Fruit fly (Drosophila melanogaster) whole organism, embryonic: ENCODE data around the gene Sps2.

Experiments
- CG12659 ChIP-seq: fragments of 200-800 bp; sonication (Bioruptor generic); optimal IDR thresholded peaks from 3 replicates; lab custom pipeline; 2017; ENCODE audit warnings: mild to moderate bottlenecking, missing biosample characterization, missing genetic modification reagents, missing genetic modification characterization
- CG14860 ChIP-seq: fragments of 200-800 bp; sonication (Bioruptor generic); IDR thresholded peaks from 3 replicates; pipeline ENCODE4 v1.3.6; 2022; ENCODE audit warnings: missing biosample characterization, missing genetic modification characterization; ENCODE audit not compliant: partially characterized antibody
- CG31441 ChIP-seq: fragments of 200-800 bp; sonication (Bioruptor generic); IDR thresholded peaks from 2 replicates; pipeline ENCODE4 v1.3.6; 2022; ENCODE audit warnings: missing biosample characterization, missing genetic modification characterization
- CkIIα-i1 ChIP-seq: fragments of 200-800 bp; sonication (Bioruptor generic); IDR thresholded peaks from 2 replicates; pipeline ENCODE4 v1.3.6; 2022; ENCODE audit warnings: missing biosample characterization, missing genetic modification characterization
- D19B ChIP-seq: fragments of 200-800 bp; sonication (Bioruptor generic); optimal IDR thresholded peaks from 2 replicates; lab custom pipeline; 2017; ENCODE audit warnings: missing biosample characterization, mild to moderate bottlenecking, missing genetic modification characterization
- H15 ChIP-seq: fragments of 200-800 bp; sonication (Bioruptor generic); IDR thresholded peaks from 3 replicates; pipeline ENCODE4 v1.3.6; 2022; ENCODE audit warnings: missing biosample characterization, missing genetic modification characterization
- Ravus ChIP-seq: fragments of 200-800 bp; sonication (Bioruptor generic); IDR thresholded peaks from 2 replicates; pipeline ENCODE4 v1.3.6; 2022; ENCODE audit warnings: missing biosample characterization, missing genetic modification characterization
- ato ChIP-seq: fragments of 200-800 bp; sonication (Bioruptor generic); IDR thresholded peaks from 2 replicates; pipeline ENCODE4 v1.3.6; 2022; ENCODE audit warnings: missing biosample characterization, missing genetic modification characterization; ENCODE audit not compliant: partially characterized antibody
- bab2 ChIP-seq: fragments of 200-800 bp; sonication (Bioruptor generic); optimal IDR thresholded peaks from 2 replicates; lab custom pipeline; 2016; ENCODE audit warnings: missing biosample characterization, missing genetic modification characterization
- br ChIP-seq: fragments of >200 bp; optimal IDR thresholded peaks from 2 replicates; lab custom pipeline; 2017
- gce ChIP-seq: fragments of 200-800 bp; sonication (Bioruptor generic); IDR thresholded peaks from 3 replicates; pipeline ENCODE4 v1.3.6; 2022; ENCODE audit warnings: missing biosample characterization, missing genetic modification characterization
- shn ChIP-seq: fragments of 200-800 bp; sonication (Bioruptor generic); optimal IDR thresholded peaks from 3 replicates; lab custom pipeline; 2016; ENCODE audit warnings: missing biosample characterization, missing genetic modification characterization
- tio ChIP-seq: fragments of 200-800 bp; sonication (Bioruptor generic); optimal IDR thresholded peaks from 2 replicates; lab custom pipeline; 2017; ENCODE audit warnings: missing biosample characterization, missing genetic modification characterization, inconsistent platforms

DNA sequence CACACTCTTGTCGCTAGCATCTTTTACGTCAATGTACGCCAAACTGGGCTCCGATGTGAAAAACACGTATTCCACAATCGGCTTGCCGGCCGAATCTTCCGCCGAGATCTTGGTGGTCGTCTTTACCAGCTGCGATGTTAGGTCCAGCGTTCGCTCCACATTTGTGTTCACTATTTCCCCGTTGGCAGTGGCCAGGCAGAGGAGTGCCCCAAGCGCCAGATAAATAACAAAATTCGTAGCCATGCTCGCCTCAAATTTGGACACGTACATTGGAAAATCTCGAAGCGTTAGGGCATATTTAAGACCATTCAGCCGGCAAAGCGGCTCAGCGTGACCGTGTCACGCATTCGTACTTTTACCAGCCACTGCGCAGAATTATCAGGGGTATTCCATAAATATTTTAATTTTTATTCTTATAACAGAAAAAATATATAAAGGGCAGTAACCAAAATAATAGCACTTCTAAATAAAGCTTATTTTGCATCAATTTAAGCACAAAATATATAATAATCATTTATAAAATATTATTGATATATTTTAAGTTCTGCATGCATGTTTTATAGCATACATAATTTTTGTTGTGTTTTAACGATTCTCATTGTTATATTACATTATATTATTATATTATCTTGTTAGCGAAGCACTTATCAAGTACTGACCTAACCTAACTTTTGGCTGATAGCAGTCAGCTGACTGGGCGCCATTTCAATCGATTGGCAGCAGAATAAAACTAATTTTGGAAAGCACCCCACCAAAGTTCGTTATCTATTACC lies 33.3 kb downstream of the Sps2 start, which contains the start of the genes CG33303 and dpr19:
- TF ChIP-seq D19B (GFP tag; lab: Kevin White, UChicago): peak; percentile 21
- TF ChIP-seq gce (GFP tag; lab: Robert Waterston, UW): peak; percentile 76
- TF ChIP-seq CkIIα-i1 (GFP tag; lab: Robert Waterston, UW): no peak
- TF ChIP-seq ato (GFP tag; lab: Robert Waterston, UW): no peak
- TF ChIP-seq CG12659: peak; percentile 86
- TF ChIP-seq shn: no peak
- TF ChIP-seq CG14860 (GFP tag; lab: Robert Waterston, UW): no peak
- no peak for TF ChIP-seq tio
- TF ChIP-seq Ravus (GFP tag; lab: Robert Waterston, UW): no peak
- peak; percentile 94 for TF ChIP-seq CG31441 (GFP tag; lab: Robert Waterston, UW)
- no peak for TF ChIP-seq H15
- TF ChIP-seq br (lab: Kevin White, UChicago): no peak
- no peak for TF ChIP-seq bab2 (GFP tag; lab: Kevin White, UChicago)
